Fruit fly (Drosophila melanogaster): Measurements from ENCODE around the gene CG11911.

Gene CG11911

dm6 chr2L:321148-321547, at the start of gene CG11911:
CG11911 (minus strand) TSS chr2L:321248.
- no peak for TF ChIP-seq noc (tag; optimal IDR thresholded peaks at IDR 0.05)

- TF ChIP-seq noc (tag; optimal IDR thresholded peaks at IDR 0.05): no peak
Observed at dm6 chr2L:369811-370210, 48.8 kb upstream of the CG11911 start.

dm6 chr2L:368398-369008, 47.5 kb upstream of the CG11911 start:
- no peak for TF ChIP-seq noc (tag; optimal IDR thresholded peaks at IDR 0.05)

- TF ChIP-seq noc (tag; optimal IDR thresholded peaks at IDR 0.05): no peak
Observed at dm6 chr2L:366876-367275, 45.8 kb upstream of the CG11911 start.

dm6 chr2L:357556-358130, 36.6 kb upstream of the CG11911 start, which contains the start of gene Ent1:
Ent1 (minus strand) TSS chr2L:357874.
- TF ChIP-seq noc (tag; optimal IDR thresholded peaks at IDR 0.05): no peak

dm6 chr2L:356234-356633, 35.2 kb upstream of the CG11911 start:
- TF ChIP-seq noc (tag; optimal IDR thresholded peaks at IDR 0.05): no peak

dm6 chr2L:347604-348003, 26.6 kb upstream of the CG11911 start:
- no peak for TF ChIP-seq noc (tag; optimal IDR thresholded peaks at IDR 0.05)

- no peak for TF ChIP-seq noc (tag; optimal IDR thresholded peaks at IDR 0.05)
Observed at dm6 chr2L:346781-347180, 25.7 kb upstream of the CG11911 start.

- no peak for TF ChIP-seq noc (tag; optimal IDR thresholded peaks at IDR 0.05)
Observed at dm6 chr2L:332235-332634, 11.2 kb upstream of the CG11911 start, which contains the start of gene CG31921. CG31921 (minus strand) TSS chr2L:332335.

- TF ChIP-seq noc (tag; optimal IDR thresholded peaks at IDR 0.05): no peak
Observed at dm6 chr2L:329661-330060, 8.6 kb upstream of the CG11911 start, which contains the start of gene CG43755. CG43755 (minus strand) TSS chr2L:329761.

- TF ChIP-seq noc (tag; optimal IDR thresholded peaks at IDR 0.05): peak; percentile 64
Observed at dm6 chr2L:322915-323314, 1.9 kb upstream of the CG11911 start.

dm6 chr2L:321793-322192, 745 bp upstream of the CG11911 start, which contains the start of gene CG33127:
CG33127 (plus strand) TSS chr2L:322101.
- no peak for TF ChIP-seq noc (tag; optimal IDR thresholded peaks at IDR 0.05)

dm6 chr2L:319745-320144, 1.3 kb downstream of the CG11911 start:
- TF ChIP-seq noc (tag; optimal IDR thresholded peaks at IDR 0.05): no peak

dm6 chr2L:319159-319558, 1.9 kb downstream of the CG11911 start, which contains the start of gene CG11912:
CG11912 (minus strand) TSS chr2L:319259.
- no peak for TF ChIP-seq noc (tag; optimal IDR thresholded peaks at IDR 0.05)

- no peak for TF ChIP-seq noc (tag; optimal IDR thresholded peaks at IDR 0.05)
Observed at dm6 chr2L:309812-310431, 11.1 kb downstream of the CG11911 start.

- peak; percentile 10 for TF ChIP-seq noc (tag; optimal IDR thresholded peaks at IDR 0.05)
Observed at dm6 chr2L:309177-309576, 11.9 kb downstream of the CG11911 start.

- TF ChIP-seq noc (tag; optimal IDR thresholded peaks at IDR 0.05): no peak
Observed at dm6 chr2L:308194-308706, 12.8 kb downstream of the CG11911 start.

Measured in whole organism, larva.